Fruit fly (Drosophila melanogaster): ENCODE results near the gene Lk.
A peak's percentile ranks its signal among the peaks of the same experiment; 100 is the strongest.

Lk gene

dm6 chr3L:14537435-14537991, 23.1 kb downstream of the Lk start, which contains the start of gene Mpcp2 (continued):
- no peak for TF ChIP-seq TFAM (GFP tag; optimal IDR thresholded peaks at IDR 0.05)
- TF ChIP-seq phol (tag; optimal IDR thresholded peaks at IDR 0.05): peak; percentile 60
- peak; percentile 55 for TF ChIP-seq Sry-δ (GFP tag; optimal IDR thresholded peaks at IDR 0.05)
- peak; percentile 10 for TF ChIP-seq CG17359 (tag; optimal IDR thresholded peaks at IDR 0.05)
- no peak for TF ChIP-seq mam (GFP tag; optimal IDR thresholded peaks at IDR 0.05)
- TF ChIP-seq CG7928 (GFP tag; optimal IDR thresholded peaks at IDR 0.05): peak; percentile 54
- TF ChIP-seq CG17612 (GFP tag; IDR thresholded peaks at IDR 0.05): no peak
- TF ChIP-seq CG2129 (GFP tag; IDR thresholded peaks at IDR 0.05; ENCODE audit: partially characterized antibody): no peak
- peak; percentile 63 for TF ChIP-seq BtbVII (GFP tag; optimal IDR thresholded peaks at IDR 0.05)
- no peak for TF ChIP-seq cad (GFP tag; optimal IDR thresholded peaks at IDR 0.05)
- peak; percentile 96 for TF ChIP-seq stwl (tag; optimal IDR thresholded peaks at IDR 0.05)
- peak; percentile 56 for TF ChIP-seq CHES-1-like (GFP tag; optimal IDR thresholded peaks at IDR 0.05)
- TF ChIP-seq CG14710 (tag; optimal IDR thresholded peaks at IDR 0.05): peak; percentile 72
- no peak for TF ChIP-seq eyg (GFP tag; optimal IDR thresholded peaks at IDR 0.05)
- no peak for TF ChIP-seq nerfin-2 (GFP tag; IDR thresholded peaks at IDR 0.05; ENCODE audit: partially characterized antibody)
- TF ChIP-seq Dip3 (GFP tag; optimal IDR thresholded peaks at IDR 0.05): peak; percentile 65
- TF ChIP-seq Xbp1 (GFP tag; optimal IDR thresholded peaks at IDR 0.05): peak; percentile 9
- TF ChIP-seq ssp (GFP tag; IDR thresholded peaks at IDR 0.05): no peak
- TF ChIP-seq CG9797 (GFP tag; optimal IDR thresholded peaks at IDR 0.05): peak; percentile 98
- TF ChIP-seq CG13287 (GFP tag; IDR thresholded peaks at IDR 0.05; ENCODE audit: partially characterized antibody): peak; percentile 66
- TF ChIP-seq Atf-2 (GFP tag; optimal IDR thresholded peaks at IDR 0.05): no peak
- TF ChIP-seq BEAF-32 (GFP tag; optimal IDR thresholded peaks at IDR 0.05): peak; percentile 62
- peak; percentile 45 for TF ChIP-seq run (tag; optimal IDR thresholded peaks at IDR 0.05)
- 0 out of 2 replicates have a peak, but pooled peaks have one; percentile 31 for TF ChIP-seq hbn (GFP tag; IDR thresholded peaks at IDR 0.05; ENCODE audit: partially characterized antibody)
- TF ChIP-seq CG3726 (GFP tag; IDR thresholded peaks at IDR 0.05): no peak
- no peak for TF ChIP-seq ab (GFP tag; optimal IDR thresholded peaks at IDR 0.05)
- TF ChIP-seq lov (optimal IDR thresholded peaks at IDR 0.05): no peak
- TF ChIP-seq lov (GFP tag; IDR thresholded peaks at IDR 0.05): peak; percentile 74; the same call in 2 of the 3 replicates
- no peak for TF ChIP-seq NC2α (GFP tag; optimal IDR thresholded peaks at IDR 0.05)
- TF ChIP-seq CG10565 (GFP tag; optimal IDR thresholded peaks at IDR 0.05): no peak
- no peak for TF ChIP-seq Fer2 (tag; optimal IDR thresholded peaks at IDR 0.05)
- TF ChIP-seq CG1832 (GFP tag; optimal IDR thresholded peaks at IDR 0.05): no peak
- TF ChIP-seq lola (GFP tag; optimal IDR thresholded peaks at IDR 0.05): no peak
- peak; percentile 28 for TF ChIP-seq CG13624 (GFP tag; optimal IDR thresholded peaks at IDR 0.05)
- no peak for TF ChIP-seq fd102C (GFP tag; optimal IDR thresholded peaks at IDR 0.05)
- TF ChIP-seq Nf-YB (GFP tag; optimal IDR thresholded peaks at IDR 0.05): peak; percentile 32
- no peak for TF ChIP-seq toy (GFP tag; IDR thresholded peaks at IDR 0.05)
- no peak for TF ChIP-seq Trl (optimal IDR thresholded peaks at IDR 0.05)
- no peak for TF ChIP-seq Trl (GFP tag; optimal IDR thresholded peaks at IDR 0.05)
- TF ChIP-seq CG31388 (GFP tag; optimal IDR thresholded peaks at IDR 0.05): no peak
- no peak for TF ChIP-seq CG4360 (GFP tag; IDR thresholded peaks at IDR 0.05)
- TF ChIP-seq CG16863 (GFP tag; optimal IDR thresholded peaks at IDR 0.05): no peak
- TF ChIP-seq YL-1 (GFP tag; optimal IDR thresholded peaks at IDR 0.05): peak; percentile 98
- TF ChIP-seq H2.0 (GFP tag; IDR thresholded peaks at IDR 0.05): no peak
- no peak for TF ChIP-seq schlank (tag; optimal IDR thresholded peaks at IDR 0.05)
- TF ChIP-seq CG1529 (GFP tag; optimal IDR thresholded peaks at IDR 0.05): no peak
- no peak for TF ChIP-seq CG4820 (GFP tag; optimal IDR thresholded peaks at IDR 0.05)
- no peak for TF ChIP-seq CG10959 (GFP tag; IDR thresholded peaks at IDR 0.05)
- peak; percentile 1 for TF ChIP-seq Camta (GFP tag; optimal IDR thresholded peaks at IDR 0.05)
- no peak; the same call in 1 of the 2 replicates for TF ChIP-seq sna (GFP tag; IDR thresholded peaks at IDR 0.05; ENCODE audit: partially characterized antibody)
- TF ChIP-seq CG7357 (GFP tag; IDR thresholded peaks at IDR 0.05): no peak
